Worm (Caenorhabditis elegans) whole organism, L2 larva: ENCODE data around the gene efn-4.

Source experiments
- aly-2 ChIP-seq: fragments of 150-350 bp; optimal IDR thresholded peaks from 2 replicates; lab custom pipeline; 2014; ENCODE audit warnings: missing biosample characterization, missing genetic modification characterization
- lsy-2 ChIP-seq, 2 experiments: fragments of 150-350 bp in 1 of 2; sonication (generic microtip) in 1 of 2; optimal IDR thresholded peaks; 2 replicates each; lab custom pipeline; 2014 to 2017; ENCODE audit warnings: missing biosample characterization in 2 of 2, missing genetic modification characterization in 2 of 2
- mab-5 ChIP-seq: fragments of 150-350 bp; optimal IDR thresholded peaks from 2 replicates; lab custom pipeline; 2014; ENCODE audit warnings: missing biosample characterization, missing genetic modification characterization
- mdl-1 ChIP-seq, 2 experiments: fragments of 150-350 bp in 1 of 2; sonication (generic microtip) in 1 of 2; optimal IDR thresholded peaks; 2 replicates each; lab custom pipeline; 2017; ENCODE audit warnings: missing biosample characterization in 2 of 2, missing genetic modification characterization in 2 of 2
- nhr-237 ChIP-seq: fragments of 150-350 bp; optimal IDR thresholded peaks from 2 replicates; lab custom pipeline; 2014; ENCODE audit warnings: missing biosample characterization, missing genetic modification characterization
- nhr-77 ChIP-seq: fragments of 150-350 bp; optimal IDR thresholded peaks from 2 replicates; lab custom pipeline; 2014; ENCODE audit warnings: missing biosample characterization, missing genetic modification characterization
- skn-1 ChIP-seq: sonication (generic microtip); optimal IDR thresholded peaks from 2 replicates; lab custom pipeline; 2017; ENCODE audit warnings: missing biosample characterization, missing genetic modification characterization
- snpc-4 ChIP-seq: fragments of 150-350 bp; optimal IDR thresholded peaks from 2 replicates; lab custom pipeline; 2014; ENCODE audit warnings: missing biosample characterization, missing genetic modification characterization

DNA sequence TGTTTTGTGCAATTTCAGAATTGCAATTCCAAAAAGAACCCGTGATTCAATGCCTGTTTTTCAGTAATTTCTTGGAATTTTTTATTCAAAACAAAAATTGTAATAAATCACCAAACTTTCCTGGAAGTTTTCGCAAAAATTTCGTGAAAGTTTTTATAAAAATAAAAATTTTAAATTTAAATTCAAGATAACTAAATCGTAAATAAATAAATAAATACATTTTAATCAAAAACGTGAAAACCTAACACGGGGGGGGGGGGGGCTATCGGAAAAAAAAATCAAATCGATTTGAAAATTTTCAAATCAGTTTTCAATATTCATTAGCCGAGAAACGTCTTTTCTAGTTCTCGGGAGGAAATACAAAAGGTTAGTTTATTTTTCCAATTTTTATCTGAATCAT lies 34.0 kb downstream of the efn-4 start, which contains the start of gene C18H7.4:
- TF ChIP-seq nhr-77 (no peak), mab-5 (tag; lab: Kevin White, UChicago) (no peak), snpc-4 (no peak), mdl-1 (tag; optimal IDR thresholded peaks at IDR 0.05; lab: Kevin White, UChicago) (no peak), aly-2 (tag; lab: Kevin White, UChicago) (no peak), skn-1 (no peak), nhr-237 (tag; lab: Kevin White, UChicago) (no peak), lsy-2 (tag; optimal IDR thresholded peaks at IDR 0.05; lab: Kevin White, UChicago) (no peak)
